Fruit fly (Drosophila melanogaster): ENCODE measurements around the gene CG1288.

The CG1288 gene

DNA sequence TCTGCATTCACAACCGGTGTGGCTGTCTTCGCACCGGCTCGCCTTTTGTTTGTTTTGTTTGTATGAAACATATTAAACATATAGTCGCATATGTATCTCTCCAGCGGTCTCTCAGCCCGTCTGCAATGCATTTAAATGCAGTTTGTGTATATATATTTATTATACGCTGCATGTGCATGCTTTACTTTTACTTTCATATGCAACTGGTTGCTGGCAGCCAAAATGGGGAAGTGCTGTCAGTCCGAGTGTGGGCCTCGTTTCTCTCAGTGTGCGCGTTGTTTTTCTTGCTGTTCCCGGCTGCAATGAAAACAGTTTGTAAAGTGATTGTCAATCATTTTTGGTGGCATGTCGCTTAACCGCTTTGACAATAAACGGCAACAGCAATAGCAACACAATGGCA is 48.6 kb downstream of the CG1288 start (continued):
- TF ChIP-seq CG3032 (tag; optimal IDR thresholded peaks at IDR 0.05) (no peak), CG6854 (GFP tag; optimal IDR thresholded peaks at IDR 0.05) (no peak), fkh (GFP tag; optimal IDR thresholded peaks at IDR 0.05) (no peak), lz (GFP tag; optimal IDR thresholded peaks at IDR 0.05) (no peak), CG16779 (tag; optimal IDR thresholded peaks at IDR 0.05) (no peak), salr (GFP tag; optimal IDR thresholded peaks at IDR 0.05) (no peak)

DNA sequence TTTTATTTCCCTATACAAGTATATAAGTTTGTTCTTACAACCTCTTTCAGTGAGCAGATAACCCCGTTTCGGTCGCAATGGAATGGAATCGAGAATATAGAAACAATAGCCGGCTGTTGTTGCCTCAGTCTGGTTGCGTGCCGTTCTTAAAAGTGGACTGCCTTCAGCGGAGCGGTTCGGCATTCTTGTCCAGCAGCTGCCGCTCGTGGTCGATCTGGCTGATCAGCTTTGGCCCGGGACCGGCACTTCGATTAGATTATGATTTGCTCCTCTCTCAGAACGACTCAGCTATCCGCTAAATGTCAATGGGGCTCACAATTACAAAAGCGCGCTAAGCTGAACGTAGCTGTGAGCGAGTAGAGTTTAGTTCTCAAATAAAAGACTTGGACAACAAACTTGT is 51.1 kb downstream of the CG1288 start:
- TF ChIP-seq Blimp-1 (GFP tag; optimal IDR thresholded peaks at IDR 0.05) (no peak), cyc (GFP tag; optimal IDR thresholded peaks at IDR 0.05) (no peak), Hr38 (GFP tag; optimal IDR thresholded peaks at IDR 0.05) (no peak), CG34406 (GFP tag; optimal IDR thresholded peaks at IDR 0.05) (no peak)
